Worm (Caenorhabditis elegans) whole organism, L2 larva: Measurements from ENCODE around the gene oac-5.

Experiments used
- ZK546.5 ChIP-seq: sonication (generic microtip); optimal IDR thresholded peaks from 2 replicates; lab custom pipeline; 2017; ENCODE audit warnings: missing biosample characterization, missing genetic modification characterization
- fos-1 ChIP-seq: fragments of 150-350 bp; optimal IDR thresholded peaks from 2 replicates; lab custom pipeline; 2014; ENCODE audit warnings: missing biosample characterization, missing genetic modification characterization
- lin-13 ChIP-seq: fragments of 150-350 bp; optimal IDR thresholded peaks from 2 replicates; lab custom pipeline; 2014; ENCODE audit warnings: missing biosample characterization, missing genetic modification reagents, missing genetic modification characterization
- nhr-21 ChIP-seq: fragments of 150-350 bp; optimal IDR thresholded peaks from 2 replicates; lab custom pipeline; 2014; ENCODE audit warnings: missing biosample characterization, missing genetic modification characterization
- nhr-77 ChIP-seq: fragments of 150-350 bp; optimal IDR thresholded peaks from 2 replicates; lab custom pipeline; 2014; ENCODE audit warnings: missing biosample characterization, missing genetic modification characterization
- sma-9 ChIP-seq, 2 experiments: fragments of 150-350 bp in 1 of 2; sonication (generic microtip) in 1 of 2; optimal IDR thresholded peaks; 2 replicates each; lab custom pipeline; 2014 to 2016; ENCODE audit warnings: missing genetic modification characterization in 2 of 2, mild to moderate bottlenecking in 1 of 2, missing biosample characterization in 1 of 2, missing compliant biosample characterization in 1 of 2, missing genetic modification reagents in 1 of 2, moderate library complexity in 1 of 2

ce11 chrV:16328849-16329248 lies 36.3 kb downstream of the oac-5 start, which contains the start of gene F57G8.7:
- TF ChIP-seq nhr-77 (tag; lab: Kevin White, UChicago) (no peak), fos-1 (no peak), ZK546.5 (tag; lab: Kevin White, UChicago) (no peak), nhr-21 (no peak), sma-9 (GFP tag; optimal IDR thresholded peaks at IDR 0.05; lab: Kevin White, UChicago) (no peak), sma-9 (tag; optimal IDR thresholded peaks at IDR 0.05; lab: Kevin White, UChicago) (no peak), lin-13 (no peak)
